Worm (Caenorhabditis elegans) whole organism, mixed stage, embryonic: ENCODE results near the gene B0280.2.
"Not testable (repeated sequence)": the region's sequence is repeated elsewhere in the genome, so short reads cannot be mapped to it uniquely, and the experiment has no call there.

ENCODE experiments used
- M03D4.4 ChIP-seq: sonication (generic microtip); optimal IDR thresholded peaks from 2 replicates; lab custom pipeline; 2017; ENCODE audit warnings: mild to moderate bottlenecking, missing genetic modification characterization, missing compliant biosample characterization
- blmp-1 ChIP-seq: fragments of 150-350 bp; optimal IDR thresholded peaks from 2 replicates; lab custom pipeline; 2014; ENCODE audit warnings: missing biosample characterization, missing genetic modification characterization
- ceh-43 ChIP-seq: fragments of 200-800 bp; sonication (Bioruptor generic); optimal IDR thresholded peaks from 2 replicates; lab custom pipeline; 2018; ENCODE audit warnings: mild to moderate bottlenecking, missing genetic modification characterization, moderate library complexity, missing compliant biosample characterization
- ceh-83 ChIP-seq: fragments of 200-800 bp; sonication (Bioruptor generic); optimal IDR thresholded peaks from 2 replicates; lab custom pipeline; 2018; ENCODE audit warnings: mild to moderate bottlenecking, missing genetic modification characterization, missing compliant biosample characterization
- ces-1 ChIP-seq: fragments of 150-350 bp; optimal IDR thresholded peaks from 2 replicates; lab custom pipeline; 2014; ENCODE audit warnings: missing biosample characterization, missing genetic modification reagents, missing genetic modification characterization
- cnd-1 ChIP-seq: fragments of 200-800 bp; sonication (Bioruptor generic); optimal IDR thresholded peaks from 2 replicates; lab custom pipeline; 2018; ENCODE audit warnings: mild to moderate bottlenecking, missing genetic modification characterization, missing compliant biosample characterization
- drap-1 ChIP-seq: fragments of 200-800 bp; sonication (Bioruptor generic); optimal IDR thresholded peaks from 3 replicates; lab custom pipeline; 2018; ENCODE audit warnings: mild to moderate bottlenecking, missing genetic modification characterization, missing compliant biosample characterization
- elt-3 ChIP-seq: fragments of 150-350 bp; optimal IDR thresholded peaks from 2 replicates; lab custom pipeline; 2014; ENCODE audit warnings: missing biosample characterization, missing genetic modification characterization
- flh-1 ChIP-seq: fragments of 200-800 bp; sonication (Bioruptor generic); optimal IDR thresholded peaks from 2 replicates; lab custom pipeline; 2018; ENCODE audit warnings: mild to moderate bottlenecking, missing genetic modification characterization, moderate library complexity, missing compliant biosample characterization
- ham-2 ChIP-seq: fragments of 200-800 bp; sonication (Bioruptor generic); optimal IDR thresholded peaks from 2 replicates; lab custom pipeline; 2018; ENCODE audit warnings: mild to moderate bottlenecking, missing genetic modification characterization, missing compliant biosample characterization
- hlh-1 ChIP-seq: fragments of 150-350 bp; optimal IDR thresholded peaks from 2 replicates; lab custom pipeline; 2014; ENCODE audit warnings: missing biosample characterization, missing genetic modification reagents, missing genetic modification characterization
- lin-32 ChIP-seq: fragments of 200-800 bp; sonication (Bioruptor generic); optimal IDR thresholded peaks from 2 replicates; lab custom pipeline; 2018; ENCODE audit warnings: mild to moderate bottlenecking, missing genetic modification characterization, missing compliant biosample characterization
- lsy-2 ChIP-seq: fragments of 150-350 bp; optimal IDR thresholded peaks from 2 replicates; lab custom pipeline; 2014; ENCODE audit warnings: missing biosample characterization, missing genetic modification characterization
- mep-1 ChIP-seq: fragments of 150-350 bp; optimal IDR thresholded peaks from 2 replicates; lab custom pipeline; 2017; ENCODE audit warnings: missing biosample characterization, missing genetic modification reagents, missing genetic modification characterization, inconsistent platforms
- nhr-12 ChIP-seq: fragments of 150-350 bp; optimal IDR thresholded peaks from 2 replicates; lab custom pipeline; 2014; ENCODE audit warnings: missing biosample characterization, missing genetic modification characterization
- nhr-237 ChIP-seq: fragments of 150-350 bp; optimal IDR thresholded peaks from 2 replicates; lab custom pipeline; 2014; ENCODE audit warnings: missing biosample characterization, missing genetic modification characterization
- nhr-28 ChIP-seq: fragments of 150-350 bp; optimal IDR thresholded peaks from 2 replicates; lab custom pipeline; 2014; ENCODE audit warnings: missing biosample characterization, missing genetic modification characterization
- nhr-76 ChIP-seq: sonication (generic microtip); optimal IDR thresholded peaks from 2 replicates; lab custom pipeline; 2017; ENCODE audit warnings: missing biosample characterization, missing genetic modification characterization
- pha-4 ChIP-seq: fragments of 150-350 bp; optimal IDR thresholded peaks from 2 replicates; lab custom pipeline; 2018; ENCODE audit warnings: missing biosample characterization, missing genetic modification reagents, missing genetic modification characterization
- sem-2 ChIP-seq: fragments of 200-800 bp; sonication (Bioruptor generic); optimal IDR thresholded peaks from 2 replicates; lab custom pipeline; 2018; ENCODE audit warnings: mild to moderate bottlenecking, missing genetic modification characterization, missing compliant biosample characterization
- snpc-4 ChIP-seq: fragments of 150-350 bp; optimal IDR thresholded peaks from 2 replicates; lab custom pipeline; 2014; ENCODE audit warnings: missing biosample characterization, missing genetic modification characterization
- sptf-1 ChIP-seq: sonication (generic microtip); optimal IDR thresholded peaks from 2 replicates; lab custom pipeline; 2017; ENCODE audit warnings: mild to moderate bottlenecking, missing genetic modification characterization, moderate library complexity, missing compliant biosample characterization
- tbx-8 ChIP-seq: fragments of 200-800 bp; sonication (Bioruptor generic); optimal IDR thresholded peaks from 2 replicates; lab custom pipeline; 2018; ENCODE audit warnings: mild to moderate bottlenecking, missing genetic modification characterization, moderate library complexity, missing compliant biosample characterization
- unc-62 ChIP-seq: fragments of 150-350 bp; optimal IDR thresholded peaks from 2 replicates; lab custom pipeline; 2014; ENCODE audit warnings: missing biosample characterization, missing genetic modification reagents, missing genetic modification characterization
- zip-8 ChIP-seq: fragments of 150-350 bp; optimal IDR thresholded peaks from 2 replicates; lab custom pipeline; 2014; ENCODE audit warnings: missing biosample characterization, missing genetic modification characterization

B0280.2 gene

DNA sequence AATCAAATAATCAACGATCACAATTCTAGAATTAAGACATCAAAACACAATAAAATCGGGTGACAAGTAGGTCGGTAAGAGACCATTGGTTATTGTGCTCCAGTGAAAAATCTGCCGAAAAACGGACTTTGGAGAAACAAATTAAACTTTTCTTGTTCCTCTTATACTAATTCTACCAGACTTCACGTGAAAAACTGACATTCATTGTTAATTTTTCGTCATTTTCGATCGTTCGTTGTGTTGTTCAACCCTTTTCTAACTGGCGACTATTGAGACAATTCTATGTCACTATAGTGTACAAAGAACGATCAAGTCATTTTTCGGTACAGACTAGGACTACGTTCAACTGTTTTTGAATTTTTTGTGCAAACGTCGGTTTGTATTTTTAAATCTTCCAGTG, 4.0 kb upstream of the B0280.2 start:
- TF ChIP-seq nhr-12 (tag; lab: Kevin White, UChicago) (no peak), pha-4 (tag; lab: Kevin White, UChicago) (no peak), unc-62 (no peak), zip-8 (tag; lab: Kevin White, UChicago) (no peak), mep-1 (no peak), nhr-28 (no peak), ceh-43 (GFP tag; lab: Kevin White, UChicago) (no peak), nhr-76 (tag; lab: Kevin White, UChicago) (no peak), elt-3 (tag; lab: Kevin White, UChicago) (no peak), ham-2 (GFP tag; lab: Kevin White, UChicago) (no peak), blmp-1 (tag; lab: Kevin White, UChicago) (no peak), lin-32 (no peak), sptf-1 (tag; lab: Kevin White, UChicago) (no peak), nhr-237 (tag; lab: Kevin White, UChicago) (no peak), tbx-8 (GFP tag; lab: Kevin White, UChicago) (no peak), drap-1 (GFP tag; lab: Kevin White, UChicago) (no peak), ceh-83 (no peak)

DNA sequence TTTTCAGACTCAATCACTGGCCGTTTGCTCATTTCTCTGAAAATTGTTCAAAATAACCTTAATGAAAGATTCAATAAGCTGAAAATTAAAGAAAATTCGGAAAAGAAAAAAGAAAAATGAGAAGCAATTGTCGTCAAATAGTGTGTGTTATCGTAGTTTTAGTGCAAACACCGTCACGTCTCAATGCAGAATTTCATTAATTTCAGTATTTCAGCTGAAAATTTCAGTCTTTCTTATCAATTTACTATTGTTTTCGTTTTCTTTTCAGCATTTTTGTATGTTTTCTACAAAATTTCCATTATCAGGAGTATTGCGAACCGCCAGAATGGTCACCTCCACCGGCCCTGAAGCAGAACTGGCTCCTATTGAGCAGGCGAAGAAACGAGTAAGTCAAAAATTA, 1.6 kb upstream of the B0280.2 start, which contains the start of the genes B0280.9 and rpia-1:
B0280.9 (minus strand) TSS at position 36 of the 400 bp plus-strand sequence.
rpia-1 (plus strand) TSS at position 269 of the 400 bp plus-strand sequence.
- TF ChIP-seq snpc-4, result no peak
- TF ChIP-seq flh-1 (GFP tag; lab: Kevin White, UChicago), result no peak
- TF ChIP-seq sem-2 (GFP tag; lab: Kevin White, UChicago), result no peak
- peak; percentile 92 for TF ChIP-seq lsy-2 (tag; lab: Kevin White, UChicago)
- TF ChIP-seq ces-1 (GFP tag; lab: Kevin White, UChicago), result peak; percentile 47

DNA sequence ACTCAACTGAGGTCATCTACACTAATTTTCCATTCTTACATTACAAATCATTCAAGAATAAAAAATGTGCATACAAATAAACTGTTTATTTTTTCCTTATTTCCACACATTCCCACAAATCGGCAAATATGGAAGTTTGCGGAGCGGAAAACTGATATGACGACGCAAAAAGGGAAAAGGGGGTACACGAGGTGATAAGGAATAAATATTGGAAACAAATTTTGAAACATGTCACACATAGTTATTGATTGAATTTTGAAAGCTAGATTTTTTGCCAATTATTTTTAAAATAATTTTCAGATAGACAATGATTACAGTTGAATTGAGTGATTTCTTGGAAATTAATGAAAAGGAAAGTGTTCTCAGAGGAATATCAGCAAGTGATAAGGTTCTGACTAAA, 4.1 kb downstream of the B0280.2 start, which contains the start of gene viro-2:
viro-2 (plus strand) TSS at position 301 of the 400 bp plus-strand sequence.
- TF ChIP-seq zip-8, M03D4.4, cnd-1 (tag; lab: Kevin White, UChicago): not testable (repeated sequence)

DNA sequence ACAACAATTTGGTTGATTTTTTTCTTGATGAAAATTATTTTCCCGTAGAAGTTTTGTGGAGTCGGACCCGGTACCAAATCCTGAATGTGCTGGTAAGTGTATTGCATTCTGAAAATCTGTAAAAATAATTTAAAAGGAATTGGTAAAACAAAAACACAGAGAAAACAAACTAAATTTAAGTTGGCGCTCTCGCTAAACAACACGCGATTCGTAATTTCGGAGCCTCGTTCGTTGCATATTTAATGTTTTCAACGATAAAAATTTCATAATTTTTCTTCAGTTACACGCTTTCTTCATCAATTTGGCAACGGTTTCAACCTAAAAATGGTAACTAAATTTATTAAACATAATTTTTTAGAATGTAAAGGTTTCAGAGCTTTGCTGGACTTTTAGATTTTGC, 9.1 kb downstream of the B0280.2 start, which contains the start of the genes pot-1 and ggtb-1:
pot-1 (minus strand) TSS at position 120 of the 400 bp plus-strand sequence.
ggtb-1 (plus strand) TSS at position 208 of the 400 bp plus-strand sequence.
- TF ChIP-seq ces-1 (GFP tag; lab: Kevin White, UChicago) (peak; percentile 27), nhr-12 (tag; lab: Kevin White, UChicago) (no peak)

ce11 chrIII:7136015-7136414, 11.6 kb downstream of the B0280.2 start, which contains the start of gene B0280.17:
Gene B0280.17, minus strand, starts transcription at chrIII:7136115.
- no peak for TF ChIP-seq flh-1 (GFP tag; lab: Kevin White, UChicago)

DNA sequence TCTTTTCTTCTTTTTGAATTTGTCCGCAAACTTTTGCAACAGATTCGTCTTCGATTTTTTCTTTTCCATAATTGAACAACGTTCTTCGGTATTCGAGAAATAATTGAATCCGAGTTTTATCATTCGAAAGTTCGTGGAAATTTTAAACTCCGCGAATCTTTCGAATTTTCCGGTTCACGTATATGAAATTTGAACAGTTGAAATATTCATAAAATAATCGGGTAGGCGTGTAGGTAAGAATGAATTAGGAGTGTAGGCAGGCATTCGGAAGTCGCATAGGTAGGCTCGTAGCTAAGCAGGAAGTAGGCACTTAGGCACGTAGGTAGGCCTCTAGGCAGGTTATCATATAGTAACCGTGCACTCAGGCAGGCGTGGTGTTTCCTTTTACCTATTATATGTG, 13.7 kb downstream of the B0280.2 start, which contains the start of gene B0280.11:
B0280.11 (minus strand) TSS at position 101 of the 400 bp plus-strand sequence.
- TF ChIP-seq nhr-28 (no peak), nhr-12 (tag; lab: Kevin White, UChicago) (no peak), lsy-2 (tag; lab: Kevin White, UChicago) (no peak), elt-3 (tag; lab: Kevin White, UChicago) (no peak)

ce11 chrIII:7140228-7140710, 15.8 kb downstream of the B0280.2 start:
- TF ChIP-seq flh-1 (GFP tag; lab: Kevin White, UChicago), result no peak
- peak; percentile 74 for TF ChIP-seq ceh-83

ce11 chrIII:7141285-7141715, 16.8 kb downstream of the B0280.2 start:
- TF ChIP-seq hlh-1 (tag; lab: Kevin White, UChicago), result peak; percentile 19
- TF ChIP-seq nhr-76 (tag; lab: Kevin White, UChicago), result no peak
